Worm (Caenorhabditis elegans) whole organism, L2 larva: Measurements from ENCODE around the gene fzo-1.

Experiments used
- aly-2 ChIP-seq: fragments of 150-350 bp; optimal IDR thresholded peaks from 2 replicates; lab custom pipeline; 2014; ENCODE audit warnings: missing biosample characterization, missing genetic modification characterization
- blmp-1 ChIP-seq: sonication (generic microtip); optimal IDR thresholded peaks from 2 replicates; lab custom pipeline; 2017; ENCODE audit warnings: missing genetic modification characterization, mild to moderate bottlenecking, missing compliant biosample characterization, antibody characterized with exemption, moderate library complexity; ENCODE audit not compliant: insufficient read depth
- ceh-16 ChIP-seq: fragments of 150-350 bp; optimal IDR thresholded peaks from 2 replicates; lab custom pipeline; 2014; ENCODE audit warnings: missing biosample characterization, missing genetic modification characterization
- dmd-4 ChIP-seq: sonication (generic microtip); optimal IDR thresholded peaks from 2 replicates; lab custom pipeline; 2017; ENCODE audit warnings: missing biosample characterization, missing genetic modification characterization
- mbf-1 ChIP-seq: sonication (generic microtip); optimal IDR thresholded peaks from 2 replicates; lab custom pipeline; 2017; ENCODE audit warnings: missing biosample characterization, missing genetic modification characterization
- skn-1 ChIP-seq: sonication (generic microtip); optimal IDR thresholded peaks from 2 replicates; lab custom pipeline; 2017; ENCODE audit warnings: missing biosample characterization, missing genetic modification characterization
- unc-39 ChIP-seq: fragments of 150-350 bp; optimal IDR thresholded peaks from 2 replicates; lab custom pipeline; 2014; ENCODE audit warnings: missing biosample characterization, missing genetic modification characterization

DNA sequence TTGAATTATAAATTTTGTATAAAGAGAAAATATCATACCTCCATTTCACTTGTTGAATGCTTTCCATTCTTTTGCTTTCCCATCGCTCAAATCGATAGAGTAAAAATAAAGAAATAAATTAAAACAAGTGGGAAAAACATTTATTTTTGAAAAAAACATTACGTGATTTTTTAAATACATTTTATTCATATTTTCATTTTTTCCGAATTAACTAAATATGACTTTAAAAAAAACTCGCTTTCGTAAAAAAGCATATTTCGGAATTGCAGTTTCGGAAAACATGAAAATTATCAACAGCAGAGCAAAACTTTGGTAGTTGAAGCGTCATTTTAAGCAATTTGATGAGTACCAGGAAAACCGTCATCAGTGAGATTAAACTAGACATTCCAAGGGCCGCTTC is 36.5 kb downstream of the fzo-1 start, which contains the start of gene K05F1.8:
- no peak for TF ChIP-seq mbf-1 (tag; lab: Kevin White, UChicago)
- TF ChIP-seq unc-39 (tag; lab: Kevin White, UChicago) = no peak
- no peak for TF ChIP-seq aly-2 (tag; lab: Kevin White, UChicago)
- TF ChIP-seq skn-1 = no peak
- no peak for TF ChIP-seq ceh-16 (tag; lab: Kevin White, UChicago)
- no peak for TF ChIP-seq dmd-4
- TF ChIP-seq blmp-1 (tag; lab: Kevin White, UChicago) = no peak
